Fruit fly (Drosophila melanogaster): ENCODE measurements around the gene Ste12DOR.

DNA sequence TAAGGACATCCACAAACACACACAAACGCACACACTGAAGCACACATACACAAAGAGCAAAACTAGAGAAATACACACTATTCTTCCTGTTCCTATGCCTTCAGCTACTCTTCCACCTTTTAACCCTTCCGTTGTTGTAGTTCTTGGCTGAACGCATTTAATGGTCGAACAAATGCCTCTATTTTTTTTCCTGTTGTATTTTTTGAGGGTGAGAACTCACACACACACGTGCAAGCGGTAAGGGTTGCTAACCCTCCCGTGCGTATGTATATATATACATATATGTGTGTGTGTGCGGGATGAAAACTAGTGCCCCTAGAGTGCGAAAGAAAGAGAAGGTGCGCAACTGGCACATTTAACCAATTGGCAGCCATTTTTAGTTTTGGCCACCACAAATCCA lies 45.7 kb upstream of the Ste12DOR start:
- TF ChIP-seq CG5204 (GFP tag; optimal IDR thresholded peaks at IDR 0.05) (no peak), tj (GFP tag; optimal IDR thresholded peaks at IDR 0.05) (no peak)
